Fruit fly (Drosophila melanogaster): ENCODE measurements around the gene Psf1.

Gene Psf1

dm6 chr3L:1212571-1212970 is 34.9 kb downstream of the Psf1 start, which contains the start of gene LysE:
TSS of gene LysE (plus strand) at chr3L:1212827.
- TF ChIP-seq Myc (optimal IDR thresholded peaks at IDR 0.05): no peak

- no peak for TF ChIP-seq insv (optimal IDR thresholded peaks at IDR 0.05)
- no peak for TF ChIP-seq Myc (optimal IDR thresholded peaks at IDR 0.05)
- no peak for TF ChIP-seq ttk (optimal IDR thresholded peaks at IDR 0.05)
- no peak for TF ChIP-seq h (optimal IDR thresholded peaks at IDR 0.05)
- no peak for TF ChIP-seq Sin3A (optimal IDR thresholded peaks at IDR 0.05)
- TF ChIP-seq psq (optimal IDR thresholded peaks at IDR 0.05): no peak
Measured at dm6 chr3L:1212113-1212512, 35.4 kb downstream of the Psf1 start.

- TF ChIP-seq h (optimal IDR thresholded peaks at IDR 0.05) (no peak), Sin3A (optimal IDR thresholded peaks at IDR 0.05) (no peak), ttk (optimal IDR thresholded peaks at IDR 0.05) (no peak), Myc (optimal IDR thresholded peaks at IDR 0.05) (no peak), psq (optimal IDR thresholded peaks at IDR 0.05) (no peak), insv (optimal IDR thresholded peaks at IDR 0.05) (no peak)
Measured at dm6 chr3L:1211096-1211495, 36.4 kb downstream of the Psf1 start, which contains the start of gene LysD. TSS of gene LysD (minus strand) at chr3L:1211196.

dm6 chr3L:1208206-1208605 is 39.3 kb downstream of the Psf1 start:
- TF ChIP-seq insv (optimal IDR thresholded peaks at IDR 0.05) (no peak), Sin3A (optimal IDR thresholded peaks at IDR 0.05) (no peak), psq (optimal IDR thresholded peaks at IDR 0.05) (no peak), Myc (optimal IDR thresholded peaks at IDR 0.05) (no peak), ttk (optimal IDR thresholded peaks at IDR 0.05) (no peak), h (optimal IDR thresholded peaks at IDR 0.05) (no peak)

- TF ChIP-seq insv (optimal IDR thresholded peaks at IDR 0.05) (no peak), ttk (optimal IDR thresholded peaks at IDR 0.05) (no peak), Sin3A (optimal IDR thresholded peaks at IDR 0.05) (no peak), psq (optimal IDR thresholded peaks at IDR 0.05) (no peak), Myc (optimal IDR thresholded peaks at IDR 0.05) (no peak), h (optimal IDR thresholded peaks at IDR 0.05) (no peak)
Measured at dm6 chr3L:1206682-1207421, 40.6 kb downstream of the Psf1 start, which contains the start of gene LysB. TSS of gene LysB (plus strand) at chr3L:1207371.

- TF ChIP-seq insv (optimal IDR thresholded peaks at IDR 0.05) (no peak), h (optimal IDR thresholded peaks at IDR 0.05) (no peak), Sin3A (optimal IDR thresholded peaks at IDR 0.05) (no peak), Myc (optimal IDR thresholded peaks at IDR 0.05) (no peak), psq (optimal IDR thresholded peaks at IDR 0.05) (no peak), ttk (optimal IDR thresholded peaks at IDR 0.05) (no peak)
Measured at dm6 chr3L:1204674-1205547, 42.6 kb downstream of the Psf1 start, which contains the start of gene CG9119. TSS of gene CG9119 (minus strand) at chr3L:1204795.

dm6 chr3L:1203855-1204431 is 43.5 kb downstream of the Psf1 start:
- TF ChIP-seq h (optimal IDR thresholded peaks at IDR 0.05): no peak
- no peak for TF ChIP-seq insv (optimal IDR thresholded peaks at IDR 0.05)
- no peak for TF ChIP-seq ttk (optimal IDR thresholded peaks at IDR 0.05)
- no peak for TF ChIP-seq Myc (optimal IDR thresholded peaks at IDR 0.05)
- no peak for TF ChIP-seq psq (optimal IDR thresholded peaks at IDR 0.05)

dm6 chr3L:1202588-1203195 is 44.8 kb downstream of the Psf1 start, which contains the start of gene meep:
TSS of gene meep (minus strand) at chr3L:1203036.
- TF ChIP-seq Sin3A (optimal IDR thresholded peaks at IDR 0.05) (no peak), h (optimal IDR thresholded peaks at IDR 0.05) (no peak), insv (optimal IDR thresholded peaks at IDR 0.05) (no peak), ttk (optimal IDR thresholded peaks at IDR 0.05) (no peak), psq (optimal IDR thresholded peaks at IDR 0.05) (no peak), Myc (optimal IDR thresholded peaks at IDR 0.05) (no peak)

dm6 chr3L:1200357-1201051 is 47.0 kb downstream of the Psf1 start, which contains the start of gene mwh:
TSS of gene mwh (plus strand) at chr3L:1200786.
- TF ChIP-seq Myc (optimal IDR thresholded peaks at IDR 0.05) (no peak), Sin3A (optimal IDR thresholded peaks at IDR 0.05) (no peak), insv (optimal IDR thresholded peaks at IDR 0.05) (no peak), ttk (optimal IDR thresholded peaks at IDR 0.05) (no peak), psq (optimal IDR thresholded peaks at IDR 0.05) (no peak), h (optimal IDR thresholded peaks at IDR 0.05) (no peak)
